Worm (Caenorhabditis elegans) whole organism, L1 larva: Measurements from ENCODE around the gene tmem-231.

Experiments used
- C04F5.9 ChIP-seq: sonication (generic microtip); optimal IDR thresholded peaks from 2 replicates; lab custom pipeline; 2016; ENCODE audit warnings: missing genetic modification characterization, missing compliant biosample characterization
- C16A3.4 ChIP-seq: fragments of 150-350 bp; optimal IDR thresholded peaks from 2 replicates; lab custom pipeline; 2014; ENCODE audit warnings: missing biosample characterization, missing genetic modification characterization
- C34B4.2 ChIP-seq: sonication (generic microtip); optimal IDR thresholded peaks from 2 replicates; lab custom pipeline; 2017; ENCODE audit warnings: mild to moderate bottlenecking, missing genetic modification characterization, missing compliant biosample characterization
- F16B12.6 ChIP-seq: fragments of 150-350 bp; optimal IDR thresholded peaks from 2 replicates; lab custom pipeline; 2014; ENCODE audit warnings: missing biosample characterization, missing genetic modification characterization
- Y116A8C.19 ChIP-seq: sonication (generic microtip); optimal IDR thresholded peaks from 2 replicates; lab custom pipeline; 2016; ENCODE audit warnings: missing compliant biosample characterization, missing genetic modification characterization, borderline replicate concordance
- alr-1 ChIP-seq: fragments of 200-800 bp; sonication (Bioruptor generic); optimal IDR thresholded peaks from 2 replicates; lab custom pipeline; 2018; ENCODE audit warnings: borderline replicate concordance, mild to moderate bottlenecking, missing genetic modification characterization, missing compliant biosample characterization
- ama-1 ChIP-seq: fragments of 150-350 bp; optimal IDR thresholded peaks from 2 replicates; lab custom pipeline; 2014
- blmp-1 ChIP-seq: fragments of 150-350 bp; optimal IDR thresholded peaks from 2 replicates; lab custom pipeline; 2014; ENCODE audit warnings: missing biosample characterization, missing genetic modification characterization
- ceh-8 ChIP-seq: fragments of 200-800 bp; sonication (Bioruptor generic); optimal IDR thresholded peaks from 2 replicates; lab custom pipeline; 2018; ENCODE audit warnings: mild to moderate bottlenecking, missing genetic modification characterization, moderate library complexity, missing compliant biosample characterization
- ceh-82 ChIP-seq, 3 experiments: fragments of 150-350 bp in 1 of 3; sonication (generic microtip) in 2 of 3; optimal IDR thresholded peaks; 2 replicates each; lab custom pipeline; 2014 to 2017; ENCODE audit warnings: missing biosample characterization in 3 of 3, missing genetic modification characterization in 3 of 3
- ceh-88 ChIP-seq: fragments of 200-800 bp; sonication (Bioruptor generic); IDR thresholded peaks from 2 replicates; pipeline ENCODE4 v1.3.6; 2022; ENCODE audit warnings: missing genetic modification characterization, missing compliant biosample characterization
- ceh-90 ChIP-seq: sonication (generic microtip); optimal IDR thresholded peaks from 2 replicates; lab custom pipeline; 2016; ENCODE audit warnings: missing genetic modification characterization, missing compliant biosample characterization
- dpl-1 ChIP-seq, 3 experiments: fragments of 150-350 bp in 2 of 3; sonication (generic microtip) in 1 of 3; optimal IDR thresholded peaks; 2 replicates each; lab custom pipeline; 2014 to 2017; ENCODE audit warnings: missing biosample characterization in 3 of 3, missing genetic modification characterization in 3 of 3, missing genetic modification reagents in 3 of 3
- dsc-1 ChIP-seq: sonication (generic microtip); optimal IDR thresholded peaks from 2 replicates; lab custom pipeline; 2016; ENCODE audit warnings: mild to moderate bottlenecking, missing genetic modification characterization, missing compliant biosample characterization
- efl-1 ChIP-seq, 4 experiments: fragments of 150-350 bp; optimal IDR thresholded peaks in 3 of 4; peaks in 1 of 4; 1 replicate in 1 of 4; 2 replicates in 3 of 4; lab custom pipeline; 2014; ENCODE audit warnings: missing biosample characterization in 2 of 4, missing genetic modification characterization in 2 of 4, missing genetic modification reagents in 2 of 4
- efl-3 ChIP-seq: fragments of 200-800 bp; sonication (Bioruptor generic); optimal IDR thresholded peaks from 2 replicates; lab custom pipeline; 2018; ENCODE audit warnings: mild to moderate bottlenecking, missing genetic modification characterization, missing compliant biosample characterization
- egl-13 ChIP-seq: sonication (generic microtip); optimal IDR thresholded peaks from 2 replicates; lab custom pipeline; 2016; ENCODE audit warnings: missing genotype, missing genetic modification reagents, missing genetic modification characterization, missing compliant biosample characterization
- egl-27 ChIP-seq, 2 experiments: fragments of 150-350 bp in 1 of 2; sonication (generic microtip); optimal IDR thresholded peaks; 3 replicates each; lab custom pipeline; 2017 to 2018; ENCODE audit warnings: missing biosample characterization in 2 of 2, missing genetic modification characterization in 2 of 2, missing genetic modification reagents in 2 of 2
- elt-2 ChIP-seq: sonication (generic microtip); optimal IDR thresholded peaks from 2 replicates; lab custom pipeline; 2016; ENCODE audit warnings: missing genetic modification characterization, mild to moderate bottlenecking, inconsistent platforms, missing compliant biosample characterization, missing genetic modification reagents
- fkh-8 ChIP-seq: sonication (generic microtip); optimal IDR thresholded peaks from 2 replicates; lab custom pipeline; 2016; ENCODE audit warnings: mild to moderate bottlenecking, missing genetic modification characterization, missing compliant biosample characterization
- hpl-2 ChIP-seq: fragments of 150-350 bp; optimal IDR thresholded peaks from 2 replicates; lab custom pipeline; 2014; ENCODE audit warnings: missing biosample characterization, missing genetic modification reagents, missing genetic modification characterization
- isw-1 ChIP-seq: fragments of 200-800 bp; sonication (Bioruptor generic); IDR thresholded peaks from 2 replicates; pipeline ENCODE4 v1.3.6; 2022; ENCODE audit warnings: missing genetic modification characterization, missing compliant biosample characterization
- jun-1 ChIP-seq: fragments of 150-350 bp; optimal IDR thresholded peaks from 2 replicates; lab custom pipeline; 2014; ENCODE audit warnings: missing biosample characterization, missing genetic modification reagents, missing genetic modification characterization
- lin-14 ChIP-seq: fragments of 200-800 bp; sonication (Bioruptor generic); optimal IDR thresholded peaks from 2 replicates; lab custom pipeline; 2018; ENCODE audit warnings: mild to moderate bottlenecking, missing genetic modification characterization, moderate library complexity, missing compliant biosample characterization
- lin-15B ChIP-seq: fragments of 150-350 bp; sonication (generic microtip); optimal IDR thresholded peaks from 3 replicates; lab custom pipeline; 2014; ENCODE audit warnings: missing biosample characterization, missing genetic modification characterization
- lin-35 ChIP-seq, 2 experiments: fragments of 150-350 bp; optimal IDR thresholded peaks; 2 replicates each; lab custom pipeline; 2014; ENCODE audit warnings: missing biosample characterization in 2 of 2, missing genetic modification characterization in 2 of 2, missing genetic modification reagents in 2 of 2
- lir-3 ChIP-seq: sonication (generic microtip); optimal IDR thresholded peaks from 2 replicates; lab custom pipeline; 2016; ENCODE audit warnings: mild to moderate bottlenecking, missing genetic modification characterization, moderate library complexity, missing compliant biosample characterization; ENCODE audit not compliant: poor library complexity
- lsy-2 ChIP-seq, 2 experiments: fragments of 150-350 bp; optimal IDR thresholded peaks; 2 replicates each; lab custom pipeline; 2014; ENCODE audit warnings: missing biosample characterization in 2 of 2, missing genetic modification characterization in 2 of 2
- mab-9 ChIP-seq: fragments of 200-800 bp; sonication (Bioruptor generic); IDR thresholded peaks from 2 replicates; pipeline ENCODE4 v1.3.6; 2022; ENCODE audit warnings: missing genetic modification reagents, missing genetic modification characterization, missing compliant biosample characterization
- mdl-1 ChIP-seq, 2 experiments: fragments of 150-350 bp; optimal IDR thresholded peaks; 2 replicates each; lab custom pipeline; 2014 to 2017; ENCODE audit warnings: missing biosample characterization in 2 of 2, missing genetic modification characterization in 2 of 2, inconsistent platforms in 1 of 2
- nhr-12 ChIP-seq: sonication (generic microtip); optimal IDR thresholded peaks from 2 replicates; lab custom pipeline; 2017; ENCODE audit warnings: missing biosample characterization, missing genetic modification characterization
- nhr-19 ChIP-seq: fragments of 200-800 bp; sonication (Bioruptor generic); conservative IDR thresholded peaks from 2 replicates; pipeline ENCODE4 v1.3.6; 2022; ENCODE audit warnings: missing genetic modification characterization, missing compliant biosample characterization
- nhr-20 ChIP-seq: sonication (generic microtip); optimal IDR thresholded peaks from 2 replicates; lab custom pipeline; 2016; ENCODE audit warnings: mild to moderate bottlenecking, missing genetic modification characterization, missing compliant biosample characterization
- nhr-28 ChIP-seq: fragments of 150-350 bp; optimal IDR thresholded peaks from 2 replicates; lab custom pipeline; 2014; ENCODE audit warnings: missing biosample characterization, missing genetic modification characterization
- nhr-71 ChIP-seq: sonication (generic microtip); optimal IDR thresholded peaks from 2 replicates; lab custom pipeline; 2016; ENCODE audit warnings: mild to moderate bottlenecking, missing genetic modification characterization, moderate library complexity, missing compliant biosample characterization
- nhr-76 ChIP-seq: sonication (generic microtip); optimal IDR thresholded peaks from 2 replicates; lab custom pipeline; 2017; ENCODE audit warnings: missing biosample characterization, missing genetic modification characterization
- nhr-77 ChIP-seq: fragments of 150-350 bp; optimal IDR thresholded peaks from 2 replicates; lab custom pipeline; 2014; ENCODE audit warnings: missing biosample characterization, missing genetic modification characterization
- nhr-84 ChIP-seq: sonication (generic microtip); optimal IDR thresholded peaks from 2 replicates; lab custom pipeline; 2017; ENCODE audit warnings: missing biosample characterization, missing genetic modification characterization
- pag-3 ChIP-seq: sonication (generic microtip); optimal IDR thresholded peaks from 2 replicates; lab custom pipeline; 2017; ENCODE audit warnings: missing genetic modification characterization, mild to moderate bottlenecking, missing compliant biosample characterization, antibody characterized with exemption, borderline replicate concordance; ENCODE audit not compliant: insufficient read depth
- pax-3 ChIP-seq: fragments of 200-800 bp; sonication (Bioruptor generic); optimal IDR thresholded peaks from 2 replicates; lab custom pipeline; 2018; ENCODE audit warnings: mild to moderate bottlenecking, missing genetic modification characterization, moderate library complexity, missing compliant biosample characterization
- pqm-1 ChIP-seq: sonication (generic microtip); optimal IDR thresholded peaks from 3 replicates; lab custom pipeline; 2017; ENCODE audit warnings: missing biosample characterization, missing genetic modification characterization
- rnt-1 ChIP-seq: sonication (generic microtip); optimal IDR thresholded peaks from 2 replicates; lab custom pipeline; 2016; ENCODE audit warnings: mild to moderate bottlenecking, missing genetic modification characterization, moderate library complexity, missing compliant biosample characterization
- snpc-4 ChIP-seq: fragments of 150-350 bp; optimal IDR thresholded peaks from 2 replicates; lab custom pipeline; 2014; ENCODE audit warnings: missing biosample characterization, missing genetic modification characterization
- sox-4 ChIP-seq: sonication (generic microtip); optimal IDR thresholded peaks from 2 replicates; lab custom pipeline; 2016; ENCODE audit warnings: missing genetic modification characterization, missing compliant biosample characterization
- sptf-1 ChIP-seq: fragments of 150-350 bp; optimal IDR thresholded peaks from 2 replicates; lab custom pipeline; 2014; ENCODE audit warnings: missing biosample characterization, missing genetic modification characterization
- unc-86 ChIP-seq: sonication (generic microtip); optimal IDR thresholded peaks from 2 replicates; lab custom pipeline; 2016; ENCODE audit warnings: missing genetic modification characterization, missing compliant biosample characterization
- unc-98 ChIP-seq: fragments of 200-800 bp; sonication (Bioruptor generic); IDR thresholded peaks from 2 replicates; pipeline ENCODE4 v1.3.6; 2022; ENCODE audit warnings: missing genetic modification characterization, missing compliant biosample characterization
- vab-15 ChIP-seq: sonication (generic microtip); optimal IDR thresholded peaks from 2 replicates; lab custom pipeline; 2017; ENCODE audit warnings: missing genotype, mild to moderate bottlenecking, missing genetic modification characterization, missing compliant biosample characterization
- zip-4 ChIP-seq: fragments of 200-800 bp; sonication (Bioruptor generic); optimal IDR thresholded peaks from 2 replicates; lab custom pipeline; 2018; ENCODE audit warnings: mild to moderate bottlenecking, missing genetic modification characterization, moderate library complexity, missing compliant biosample characterization
- ztf-11 ChIP-seq, 2 experiments: sonication (generic microtip); optimal IDR thresholded peaks; 2 replicates each; lab custom pipeline; 2016 to 2017; ENCODE audit warnings: missing genetic modification characterization in 2 of 2, missing biosample characterization in 1 of 2, missing compliant biosample characterization in 1 of 2
- ztf-4 ChIP-seq: fragments of 150-350 bp; optimal IDR thresholded peaks from 2 replicates; lab custom pipeline; 2014; ENCODE audit warnings: missing biosample characterization, missing genetic modification characterization

The tmem-231 gene

ce11 chrIV:8428492-8428891 lies 1.9 kb downstream of the tmem-231 start:
- TF ChIP-seq ceh-82 (tag; optimal IDR thresholded peaks at IDR 0.05; lab: Kevin White, UChicago) (peak; percentile 71 to 78 (median 71)), pax-3 (tag; lab: Kevin White, UChicago) (peak; percentile 44), dsc-1 (tag; lab: Kevin White, UChicago) (peak; percentile 88), C34B4.2 (tag; lab: Kevin White, UChicago) (no peak), ceh-88 (GFP tag; lab: Robert Waterston, UW) (peak; percentile 73; the same call in 1 of the 2 replicates), sptf-1 (tag; lab: Kevin White, UChicago) (no peak), egl-27 (tag; optimal IDR thresholded peaks at IDR 0.05; lab: Kevin White, UChicago) (peak; percentile 11 to 54), lir-3 (tag; lab: Kevin White, UChicago) (peak; percentile 56), ztf-11 (tag; optimal IDR thresholded peaks at IDR 0.05; lab: Kevin White, UChicago) (peak in 1 of 2 experiments; percentile 80), nhr-20 (peak; percentile 91), alr-1 (tag; lab: Kevin White, UChicago) (no peak), unc-86 (tag; lab: Kevin White, UChicago) (peak; percentile 69), pag-3 (tag; lab: Kevin White, UChicago) (no peak), C16A3.4 (tag; lab: Kevin White, UChicago) (no peak), lsy-2 (tag; optimal IDR thresholded peaks at IDR 0.05; lab: Kevin White, UChicago) (peak; percentile 84 to 87), ztf-4 (tag; lab: Kevin White, UChicago) (peak; percentile 46), ceh-90 (tag; lab: Kevin White, UChicago) (no peak), mdl-1 (tag; optimal IDR thresholded peaks at IDR 0.05; lab: Kevin White, UChicago) (peak in 1 of 2 experiments; percentile 53), Y116A8C.19 (tag; lab: Kevin White, UChicago) (no peak), efl-1 (optimal IDR thresholded peaks at IDR 0.05; lab: Kevin White, UChicago) (peak; percentile 68 to 73), efl-1 (GFP tag; optimal IDR thresholded peaks at IDR 0.05 in 1 of 2; lab: Kevin White, UChicago) (peak; percentile 52 to 97), zip-4 (GFP tag; lab: Kevin White, UChicago) (peak; percentile 78), nhr-84 (tag; lab: Kevin White, UChicago) (no peak), lin-15B (tag; lab: Kevin White, UChicago) (no peak), nhr-71 (tag; lab: Kevin White, UChicago) (peak; percentile 95), sox-4 (peak; percentile 44), nhr-77 (tag; lab: Kevin White, UChicago) (peak; percentile 65), nhr-19 (peak; percentile 92), dpl-1 (GFP tag; optimal IDR thresholded peaks at IDR 0.05; lab: Kevin White, UChicago) (peak; percentile 47 to 54 (median 50)), nhr-28 (tag; lab: Kevin White, UChicago) (no peak), ceh-8 (peak; percentile 85), F16B12.6 (tag; lab: Kevin White, UChicago) (no peak), isw-1 (GFP tag; lab: Robert Waterston, UW) (peak; percentile 56), efl-3 (GFP tag; lab: Kevin White, UChicago) (peak; percentile 20), elt-2 (tag; lab: Kevin White, UChicago) (peak; percentile 84), blmp-1 (tag; lab: Kevin White, UChicago) (peak; percentile 71), C04F5.9 (tag; lab: Kevin White, UChicago) (peak; percentile 63), hpl-2 (GFP tag; lab: Kevin White, UChicago) (peak; percentile 77), nhr-76 (tag; lab: Kevin White, UChicago) (no peak), vab-15 (tag; lab: Kevin White, UChicago) (no peak), rnt-1 (tag; lab: Kevin White, UChicago) (peak; percentile 93), jun-1 (tag; lab: Kevin White, UChicago) (peak; percentile 68), pqm-1 (tag; lab: Kevin White, UChicago) (no peak), unc-98 (GFP tag; lab: Robert Waterston, UW) (no peak), snpc-4 (tag; lab: Kevin White, UChicago) (peak; percentile 99), egl-13 (tag; lab: Kevin White, UChicago) (peak; percentile 62), ama-1 (lab: Kevin White, UChicago) (peak; percentile 92), lin-35 (GFP tag; optimal IDR thresholded peaks at IDR 0.05; lab: Kevin White, UChicago) (peak; percentile 55 to 79), nhr-12 (no peak), mab-9 (peak; percentile 28; the same call in 1 of the 2 replicates), lin-14 (peak; percentile 97), fkh-8 (peak; percentile 76)
